Fruit fly (Drosophila melanogaster): ENCODE data around the gene CG6793.

CG6793 gene

DNA sequence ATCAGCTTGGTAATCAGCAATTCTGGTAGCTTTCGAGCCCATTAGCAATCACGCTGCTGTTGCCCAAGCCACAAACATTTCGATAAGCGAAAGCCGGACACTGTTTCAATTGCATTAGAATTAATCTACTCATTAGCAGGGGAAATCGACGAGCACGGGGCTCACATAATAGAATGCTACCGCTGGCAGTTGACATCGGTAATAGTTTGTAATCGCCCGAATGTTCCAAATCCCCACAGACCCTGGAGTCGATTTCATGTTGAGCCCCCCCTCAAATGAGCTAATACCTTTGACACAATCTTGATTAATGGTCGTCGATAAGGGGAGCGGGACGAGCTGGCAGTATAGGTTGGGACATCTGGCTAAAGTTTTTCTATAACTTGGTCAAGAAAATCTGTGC lies 15.4 kb downstream of the CG6793 start (continued):
- peak; percentile 91 for TF ChIP-seq lab (GFP tag; optimal IDR thresholded peaks at IDR 0.05)
- TF ChIP-seq luna (GFP tag; optimal IDR thresholded peaks at IDR 0.05): no peak
- TF ChIP-seq bbx (GFP tag; IDR thresholded peaks at IDR 0.05; ENCODE audit: partially characterized antibody): no peak
- peak; percentile 88 for TF ChIP-seq grn (GFP tag; optimal IDR thresholded peaks at IDR 0.05)
- peak; percentile 92 for TF ChIP-seq sug (tag; optimal IDR thresholded peaks at IDR 0.05)
- no peak for TF ChIP-seq danr (GFP tag; IDR thresholded peaks at IDR 0.05)

DNA sequence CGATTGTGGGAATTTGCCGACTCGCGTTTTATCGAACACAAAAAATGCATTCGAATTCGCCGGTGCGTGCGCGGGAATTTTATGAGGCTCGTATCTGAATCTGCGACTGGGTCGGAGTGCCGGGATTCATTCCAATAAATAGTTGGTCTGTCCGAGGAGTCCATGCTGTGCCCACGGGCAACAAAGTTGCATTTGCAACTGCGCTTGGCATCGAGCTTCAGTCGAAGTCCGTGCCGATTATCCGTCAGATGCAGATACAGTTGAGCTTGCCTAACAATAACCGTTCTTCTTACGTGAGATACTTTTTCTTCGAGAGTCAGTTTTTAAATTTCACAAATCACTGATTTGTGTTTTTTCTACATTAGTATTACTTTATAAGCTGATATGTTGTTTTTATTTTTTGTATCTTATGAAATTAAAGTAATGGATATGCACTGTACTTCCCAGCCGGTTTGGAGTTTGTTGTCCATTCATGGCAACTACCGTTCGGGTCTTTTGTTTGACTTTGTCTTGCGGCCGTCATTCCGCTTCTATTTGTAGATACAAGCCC lies 16.2 kb downstream of the CG6793 start:
- TF ChIP-seq knrl (GFP tag; IDR thresholded peaks at IDR 0.05; ENCODE audit: partially characterized antibody): no peak
- no peak for TF ChIP-seq CG5245 (GFP tag; optimal IDR thresholded peaks at IDR 0.05)
- TF ChIP-seq CG1024 (GFP tag; IDR thresholded peaks at IDR 0.05): peak; percentile 26; the same call in 1 of the 2 replicates
- peak; percentile 54 for TF ChIP-seq gem (tag; optimal IDR thresholded peaks at IDR 0.05)
- peak; percentile 18 for TF ChIP-seq Sry-δ (GFP tag; optimal IDR thresholded peaks at IDR 0.05)
- TF ChIP-seq CG12236 (GFP tag; optimal IDR thresholded peaks at IDR 0.05): no peak
- 0 out of 3 replicates have a peak, but pooled peaks have one; percentile 45 for TF ChIP-seq CG11560 (tag; IDR thresholded peaks at IDR 0.05)
- no peak for TF ChIP-seq prd (optimal IDR thresholded peaks at IDR 0.05)
- no peak for TF ChIP-seq prd (GFP tag; IDR thresholded peaks at IDR 0.05)
- TF ChIP-seq unpg (GFP tag; optimal IDR thresholded peaks at IDR 0.05): peak; percentile 22
- peak; percentile 63 for TF ChIP-seq CG4820 (GFP tag; optimal IDR thresholded peaks at IDR 0.05)
- no peak for TF ChIP-seq Ssrp (tag; optimal IDR thresholded peaks at IDR 0.05)
- peak; percentile 8 for TF ChIP-seq ems (GFP tag; optimal IDR thresholded peaks at IDR 0.05)
- peak; percentile 62 for TF ChIP-seq fd96Cb (tag; optimal IDR thresholded peaks at IDR 0.05)
- TF ChIP-seq hkb (optimal IDR thresholded peaks at IDR 0.05): no peak
- peak; percentile 34; the same call in 1 of the 2 replicates for TF ChIP-seq hkb (GFP tag; IDR thresholded peaks at IDR 0.05)
- peak in 1 of 2 experiments; percentile 16 for TF ChIP-seq Pdp1 (GFP tag; optimal IDR thresholded peaks at IDR 0.05)
- TF ChIP-seq CG1529 (GFP tag; optimal IDR thresholded peaks at IDR 0.05): no peak
- TF ChIP-seq D19A (tag; optimal IDR thresholded peaks at IDR 0.05): peak; percentile 54
- no peak for TF ChIP-seq NFAT (GFP tag; IDR thresholded peaks at IDR 0.05)
- TF ChIP-seq tin (GFP tag; optimal IDR thresholded peaks at IDR 0.05): peak; percentile 35
- peak; percentile 15 for TF ChIP-seq phol (tag; optimal IDR thresholded peaks at IDR 0.05)
- TF ChIP-seq CG10979 (tag; optimal IDR thresholded peaks at IDR 0.05): peak; percentile 73
- TF ChIP-seq CG10267 (tag; optimal IDR thresholded peaks at IDR 0.05): peak; percentile 38
- peak; percentile 48 for TF ChIP-seq Sox100B (GFP tag; optimal IDR thresholded peaks at IDR 0.05)
- no peak for TF ChIP-seq her (GFP tag; optimal IDR thresholded peaks at IDR 0.05)
- peak; percentile 20; the same call in 1 of the 3 replicates for TF ChIP-seq hb (GFP tag; IDR thresholded peaks at IDR 0.05; ENCODE audit: partially characterized antibody)
- TF ChIP-seq CG8388 (GFP tag; optimal IDR thresholded peaks at IDR 0.05): peak; percentile 0
- peak; percentile 49 for TF ChIP-seq tap (tag; optimal IDR thresholded peaks at IDR 0.05)
- TF ChIP-seq CG14710 (tag; optimal IDR thresholded peaks at IDR 0.05): peak; percentile 55
- TF ChIP-seq Antp (GFP tag; optimal IDR thresholded peaks at IDR 0.05): peak; percentile 0
- TF ChIP-seq kay (GFP tag; optimal IDR thresholded peaks at IDR 0.05): peak; percentile 14
- TF ChIP-seq ATbp (GFP tag; optimal IDR thresholded peaks at IDR 0.05): peak; percentile 64

DNA sequence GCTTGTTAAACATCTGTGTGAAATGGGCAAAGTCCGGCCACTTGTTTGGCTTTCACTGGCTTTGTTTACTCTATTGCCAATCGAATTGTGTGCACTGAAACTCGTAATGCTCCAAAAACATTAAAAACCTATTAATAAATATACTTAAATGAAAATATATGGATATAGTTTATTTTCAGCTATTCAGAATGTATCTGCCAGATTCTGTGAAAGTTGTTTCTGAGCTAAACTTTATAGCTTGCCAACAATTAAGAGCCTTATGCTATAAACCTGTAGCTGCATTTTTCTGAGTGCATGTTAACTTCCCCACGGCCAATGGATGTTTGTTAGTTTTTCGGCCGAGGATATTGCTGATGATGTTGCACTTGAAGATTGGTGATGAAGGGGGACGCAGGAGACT lies 17.9 kb downstream of the CG6793 start:
- TF ChIP-seq CG13296 (GFP tag; optimal IDR thresholded peaks at IDR 0.05) (no peak), unc-4 (GFP tag; IDR thresholded peaks at IDR 0.05; ENCODE audit: partially characterized antibody) (no peak), dmrt99B (tag; optimal IDR thresholded peaks at IDR 0.05) (peak; percentile 28), CG4404 (GFP tag; IDR thresholded peaks at IDR 0.05) (no peak), fru (optimal IDR thresholded peaks at IDR 0.05) (no peak), Xrp1 (GFP tag; IDR thresholded peaks at IDR 0.05) (0 out of 2 replicates have a peak, but pooled peaks have one; percentile 12), CG12391 (tag; optimal IDR thresholded peaks at IDR 0.05) (peak; percentile 8), ac (GFP tag; optimal IDR thresholded peaks at IDR 0.05) (no peak), CG18262 (tag; optimal IDR thresholded peaks at IDR 0.05) (peak; percentile 18), nom (GFP tag; optimal IDR thresholded peaks at IDR 0.05) (no peak), schlank (tag; optimal IDR thresholded peaks at IDR 0.05) (no peak), CG9727 (GFP tag; optimal IDR thresholded peaks at IDR 0.05) (peak; percentile 24)
